Fruit fly (Drosophila melanogaster) whole organism, embryonic: Measurements from ENCODE around the gene CG5334.

Source experiments
- Awh ChIP-seq: fragments of 200-800 bp; sonication (Bioruptor generic); IDR thresholded peaks from 2 replicates; pipeline ENCODE4, ENCODE4 v1.3.6; 2022; ENCODE audit warnings: missing biosample characterization, missing genetic modification characterization
- CG10209 ChIP-seq: fragments of 200-800 bp; sonication (Bioruptor generic); optimal IDR thresholded peaks from 3 replicates; lab custom pipeline; 2017; ENCODE audit warnings: missing biosample characterization, mild to moderate bottlenecking, missing genetic modification characterization, missing genetic modification reagents
- CG10959 ChIP-seq: fragments of 200-800 bp; sonication (Bioruptor generic); IDR thresholded peaks from 2 replicates; pipeline ENCODE4 v1.3.6; 2022; ENCODE audit warnings: missing biosample characterization, missing genetic modification characterization
- CG13287 ChIP-seq: fragments of 200-800 bp; sonication (Bioruptor generic); IDR thresholded peaks from 2 replicates; pipeline ENCODE4 v1.3.6; 2022; ENCODE audit warnings: missing biosample characterization, missing genetic modification characterization; ENCODE audit not compliant: partially characterized antibody
- CG14014 ChIP-seq: fragments of 200-800 bp; sonication (Bioruptor generic); IDR thresholded peaks from 2 replicates; pipeline ENCODE4 v1.3.6; 2022; ENCODE audit warnings: missing biosample characterization, missing genetic modification characterization
- CG17385 ChIP-seq: fragments of 200-800 bp; sonication (Bioruptor generic); optimal IDR thresholded peaks from 3 replicates; lab custom pipeline; 2018; ENCODE audit warnings: missing biosample characterization, mild to moderate bottlenecking, missing genetic modification characterization
- CG17612 ChIP-seq: fragments of 200-800 bp; sonication (Bioruptor generic); IDR thresholded peaks from 2 replicates; pipeline ENCODE4 v1.3.6; 2022; ENCODE audit warnings: missing biosample characterization, missing genetic modification characterization
- CG17829 ChIP-seq: fragments of 200-800 bp; optimal IDR thresholded peaks from 2 replicates; lab custom pipeline; 2019; ENCODE audit warnings: missing biosample characterization, mild to moderate bottlenecking, missing genetic modification characterization, moderate library complexity
- CG2199 ChIP-seq: fragments of 200-800 bp; sonication (Bioruptor generic); IDR thresholded peaks from 3 replicates; pipeline ENCODE4 v1.3.6; 2022; ENCODE audit warnings: missing biosample characterization, missing genetic modification characterization
- CG2712 ChIP-seq: fragments of 200-800 bp; optimal IDR thresholded peaks from 3 replicates; lab custom pipeline; 2019; ENCODE audit warnings: missing biosample characterization, mild to moderate bottlenecking, missing genetic modification characterization, moderate library complexity
- CG32767 ChIP-seq: fragments of 200-800 bp; sonication (Bioruptor generic); IDR thresholded peaks from 2 replicates; pipeline ENCODE4 v1.3.6; 2022; ENCODE audit warnings: missing biosample characterization, missing genetic modification characterization
- CG33557 ChIP-seq: fragments of 200-800 bp; sonication (Bioruptor generic); optimal IDR thresholded peaks from 2 replicates; lab custom pipeline; 2019; ENCODE audit warnings: missing biosample characterization, mild to moderate bottlenecking, missing genetic modification characterization, moderate library complexity
- CG5953 ChIP-seq: fragments of 200-800 bp; sonication (Bioruptor generic); IDR thresholded peaks from 2 replicates; pipeline ENCODE4 v1.3.6; 2022; ENCODE audit warnings: missing biosample characterization, missing genetic modification characterization
- CG6175 ChIP-seq: fragments of 200-800 bp; sonication (Bioruptor generic); IDR thresholded peaks from 3 replicates; pipeline ENCODE4 v1.3.6; 2022; ENCODE audit warnings: missing biosample characterization, missing genetic modification characterization
- CG7963 ChIP-seq: fragments of 200-800 bp; sonication (Bioruptor generic); IDR thresholded peaks from 3 replicates; pipeline ENCODE4 v1.3.6; 2022; ENCODE audit warnings: missing biosample characterization, missing genetic modification characterization; ENCODE audit not compliant: partially characterized antibody
- CG8478 ChIP-seq: fragments of >200 bp; optimal IDR thresholded peaks from 2 replicates; lab custom pipeline; 2018
- CTCF ChIP-seq: fragments of 200-800 bp; sonication (Bioruptor generic); optimal IDR thresholded peaks from 2 replicates; lab custom pipeline; 2017; ENCODE audit warnings: missing biosample characterization, mild to moderate bottlenecking, missing genetic modification characterization, moderate library complexity
- D ChIP-seq, 2 experiments: fragments of 200-800 bp in 1 of 2; fragments of >200 bp in 1 of 2; sonication (Bioruptor generic) in 1 of 2; optimal IDR thresholded peaks; 2 replicates in 1 of 2; 3 replicates in 1 of 2; lab custom pipeline; 2017; ENCODE audit warnings: mild to moderate bottlenecking in 1 of 2, missing biosample characterization in 1 of 2, missing genetic modification characterization in 1 of 2, missing genetic modification reagents in 1 of 2
- Fer3 ChIP-seq: fragments of 200-800 bp; sonication (Bioruptor generic); optimal IDR thresholded peaks from 2 replicates; lab custom pipeline; 2018; ENCODE audit warnings: missing biosample characterization, mild to moderate bottlenecking, missing genetic modification characterization, moderate library complexity
- Gug ChIP-seq: fragments of 200-800 bp; sonication (Bioruptor generic); IDR thresholded peaks from 4 replicates; pipeline ENCODE4 v1.3.6; 2022; ENCODE audit warnings: missing biosample characterization, missing genetic modification characterization
- HmgZ ChIP-seq: fragments of 200-800 bp; sonication (Bioruptor generic); optimal IDR thresholded peaks from 2 replicates; lab custom pipeline; 2018; ENCODE audit warnings: missing biosample characterization, mild to moderate bottlenecking, missing genetic modification characterization
- Hr3 ChIP-seq: fragments of 200-800 bp; sonication (Bioruptor generic); optimal IDR thresholded peaks from 3 replicates; lab custom pipeline; 2016; ENCODE audit warnings: missing biosample characterization, missing genetic modification characterization
- Hr78 ChIP-seq, 2 experiments: fragments of 200-800 bp in 1 of 2; fragments of >200 bp in 1 of 2; sonication (Bioruptor generic) in 1 of 2; optimal IDR thresholded peaks; 2 replicates each; lab custom pipeline; 2017 to 2019; ENCODE audit warnings: missing biosample characterization in 2 of 2, missing genetic modification characterization in 2 of 2, mild to moderate bottlenecking in 1 of 2, moderate library complexity in 1 of 2
- Neu2 ChIP-seq: fragments of 200-800 bp; sonication (Bioruptor generic); optimal IDR thresholded peaks from 3 replicates; lab custom pipeline; 2016; ENCODE audit warnings: missing biosample characterization, missing genetic modification characterization, borderline replicate concordance
- NfI ChIP-seq: fragments of 200-800 bp; sonication (Bioruptor generic); optimal IDR thresholded peaks from 3 replicates; lab custom pipeline; 2018; ENCODE audit warnings: missing biosample characterization, mild to moderate bottlenecking, missing genetic modification characterization, moderate library complexity
- Oli ChIP-seq: fragments of 200-800 bp; sonication (Bioruptor generic); optimal IDR thresholded peaks from 2 replicates; lab custom pipeline; 2018; ENCODE audit warnings: missing biosample characterization, mild to moderate bottlenecking, missing genetic modification characterization, moderate library complexity
- ab ChIP-seq: fragments of 200-800 bp; sonication (Bioruptor generic); optimal IDR thresholded peaks from 2 replicates; lab custom pipeline; 2016; ENCODE audit warnings: missing biosample characterization, missing genetic modification characterization
- amos ChIP-seq: fragments of 200-800 bp; sonication (Bioruptor generic); IDR thresholded peaks from 2 replicates; pipeline ENCODE4 v1.3.6; 2022; ENCODE audit warnings: missing biosample characterization, missing genetic modification characterization; ENCODE audit not compliant: partially characterized antibody
- ash1 ChIP-seq: fragments of 200-800 bp; sonication (Bioruptor generic); optimal IDR thresholded peaks from 2 replicates; lab custom pipeline; 2018; ENCODE audit warnings: missing biosample characterization, mild to moderate bottlenecking, missing genetic modification characterization
- bsh ChIP-seq, 2 experiments: fragments of 200-800 bp; sonication (Bioruptor generic); optimal IDR thresholded peaks; 2 replicates each; lab custom pipeline; 2017 to 2018; ENCODE audit warnings: mild to moderate bottlenecking in 2 of 2, missing biosample characterization in 2 of 2, missing genetic modification characterization in 2 of 2, moderate library complexity in 1 of 2
- crol ChIP-seq: fragments of 200-800 bp; sonication (Bioruptor generic); IDR thresholded peaks from 2 replicates; pipeline ENCODE4 v1.3.6; 2022; ENCODE audit warnings: missing biosample characterization, missing genetic modification characterization
- danr ChIP-seq: fragments of 200-800 bp; sonication (Bioruptor generic); IDR thresholded peaks from 2 replicates; pipeline ENCODE4 v1.3.6; 2022; ENCODE audit warnings: missing biosample characterization, missing genetic modification characterization
- fd3F ChIP-seq: fragments of 200-800 bp; sonication (Bioruptor generic); optimal IDR thresholded peaks from 2 replicates; lab custom pipeline; 2018; ENCODE audit warnings: missing biosample characterization, mild to moderate bottlenecking, missing genetic modification characterization, moderate library complexity
- fd96Cb ChIP-seq: fragments of 200-800 bp; sonication (Bioruptor generic); optimal IDR thresholded peaks from 2 replicates; lab custom pipeline; 2018; ENCODE audit warnings: missing biosample characterization, mild to moderate bottlenecking, missing genetic modification characterization, moderate library complexity
- fu2 ChIP-seq: fragments of 200-800 bp; sonication (Bioruptor generic); optimal IDR thresholded peaks from 2 replicates; lab custom pipeline; 2016; ENCODE audit warnings: missing biosample characterization, missing genetic modification characterization
- h ChIP-seq: fragments of >200 bp; optimal IDR thresholded peaks from 2 replicates; lab custom pipeline; 2017
- hth ChIP-seq: fragments of >200 bp; optimal IDR thresholded peaks from 2 replicates; lab custom pipeline; 2017; ENCODE audit warnings: inconsistent platforms
- lov ChIP-seq, 2 experiments: fragments of 200-800 bp in 1 of 2; fragments of >200 bp in 1 of 2; sonication (Bioruptor generic) in 1 of 2; IDR thresholded peaks in 1 of 2; optimal IDR thresholded peaks in 1 of 2; 2 replicates in 1 of 2; 3 replicates in 1 of 2; pipeline versions ENCODE4 v1.3.6 to Lab custom; 2017 to 2022; ENCODE audit warnings: missing biosample characterization in 1 of 2, missing genetic modification characterization in 1 of 2
- nau ChIP-seq: fragments of 200-800 bp; sonication (Bioruptor generic); optimal IDR thresholded peaks from 3 replicates; lab custom pipeline; 2017; ENCODE audit warnings: missing biosample characterization, mild to moderate bottlenecking, missing genetic modification characterization, missing genetic modification reagents
- org-1 ChIP-seq: fragments of 200-800 bp; sonication (Bioruptor generic); optimal IDR thresholded peaks from 2 replicates; lab custom pipeline; 2017; ENCODE audit warnings: missing biosample characterization, missing genetic modification characterization
- p53 ChIP-seq: fragments of 200-800 bp; sonication (Bioruptor generic); optimal IDR thresholded peaks from 2 replicates; lab custom pipeline; 2016; ENCODE audit warnings: missing biosample characterization, missing genetic modification characterization
- phol ChIP-seq: fragments of 200-800 bp; sonication (Bioruptor generic); optimal IDR thresholded peaks from 3 replicates; lab custom pipeline; 2018; ENCODE audit warnings: missing biosample characterization, mild to moderate bottlenecking, missing genetic modification characterization, moderate library complexity
- sens ChIP-seq: fragments of 200-800 bp; sonication (Bioruptor generic); peaks from one replicate; lab custom pipeline; 2016; ENCODE audit warnings: missing biosample characterization, missing genetic modification characterization
- sqz ChIP-seq: fragments of 200-800 bp; sonication (Bioruptor generic); optimal IDR thresholded peaks from 3 replicates; lab custom pipeline; 2018; ENCODE audit warnings: missing biosample characterization, mild to moderate bottlenecking, missing genetic modification characterization
- ssp ChIP-seq: fragments of 200-800 bp; sonication (Bioruptor generic); IDR thresholded peaks from 2 replicates; pipeline ENCODE4 v1.3.6; 2022; ENCODE audit warnings: missing biosample characterization, missing genetic modification characterization
- tll ChIP-seq, 2 experiments: fragments of 200-800 bp in 1 of 2; fragments of >200 bp in 1 of 2; sonication (Bioruptor generic) in 1 of 2; optimal IDR thresholded peaks; 2 replicates each; lab custom pipeline; 2017 to 2019; ENCODE audit warnings: missing biosample characterization in 2 of 2, missing genetic modification characterization in 2 of 2, mild to moderate bottlenecking in 1 of 2, moderate library complexity in 1 of 2
- tup ChIP-seq: fragments of 200-800 bp; sonication (Bioruptor generic); optimal IDR thresholded peaks from 2 replicates; lab custom pipeline; 2016; ENCODE audit warnings: missing biosample characterization, mild to moderate bottlenecking, missing genetic modification characterization, moderate library complexity
- unc-4 ChIP-seq: fragments of 200-800 bp; sonication (Bioruptor generic); IDR thresholded peaks from 2 replicates; pipeline ENCODE4 v1.3.6; 2022; ENCODE audit warnings: missing biosample characterization, missing genetic modification characterization; ENCODE audit not compliant: partially characterized antibody
- unpg ChIP-seq: fragments of 200-800 bp; sonication (Bioruptor generic); optimal IDR thresholded peaks from 3 replicates; lab custom pipeline; 2018; ENCODE audit warnings: missing biosample characterization, mild to moderate bottlenecking, missing genetic modification characterization, moderate library complexity
- z ChIP-seq: fragments of 200-800 bp; sonication (Bioruptor generic); IDR thresholded peaks from 3 replicates; pipeline ENCODE4 v1.3.6; 2022; ENCODE audit warnings: missing biosample characterization, missing genetic modification characterization

Gene CG5334

DNA sequence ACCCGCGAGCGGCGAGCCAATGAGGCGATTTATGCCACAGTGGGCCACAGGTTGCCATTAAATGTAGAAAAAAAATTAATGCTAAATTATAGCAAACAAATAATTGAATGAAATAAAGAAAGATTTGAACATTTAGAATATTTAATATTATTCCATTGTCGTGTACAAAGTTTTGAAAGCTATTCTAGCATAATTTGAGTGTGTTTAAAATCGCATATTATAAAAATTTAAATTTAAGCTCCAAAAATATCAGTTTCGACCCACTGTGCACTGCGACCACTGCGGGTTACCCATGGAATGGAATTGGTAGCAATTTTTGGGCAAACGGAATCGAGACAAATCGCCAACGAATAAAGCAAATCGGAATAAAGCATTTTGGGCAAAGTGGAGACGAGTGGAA, 31.3 kb upstream of the CG5334 start (continued):
- TF ChIP-seq CTCF (no peak), danr (no peak), CG14014 (GFP tag; lab: Robert Waterston, UW) (no peak), CG17385 (GFP tag; lab: Kevin White, UChicago) (peak; percentile 39), CG5953 (no peak), CG10209 (peak; percentile 54), crol (GFP tag; lab: Robert Waterston, UW) (no peak), tll (GFP tag; optimal IDR thresholded peaks at IDR 0.05; lab: Kevin White, UChicago) (no peak), sens (GFP tag; lab: Kevin White, UChicago) (peak; percentile 92), CG17829 (peak; percentile 58), D (optimal IDR thresholded peaks at IDR 0.05; lab: Kevin White, UChicago) (no peak), D (GFP tag; optimal IDR thresholded peaks at IDR 0.05; lab: Kevin White, UChicago) (peak; percentile 29), Hr3 (GFP tag; lab: Kevin White, UChicago) (peak; percentile 26), HmgZ (tag; lab: Kevin White, UChicago) (no peak), nau (GFP tag; lab: Kevin White, UChicago) (peak; percentile 22), Awh (0 out of 2 replicates have a peak, but pooled peaks have one; percentile 25), sqz (GFP tag; lab: Kevin White, UChicago) (peak; percentile 62), Hr78 (GFP tag; optimal IDR thresholded peaks at IDR 0.05; lab: Kevin White, UChicago) (peak in 1 of 2 experiments; percentile 61), fu2 (no peak), ab (GFP tag; lab: Kevin White, UChicago) (no peak), CG10959 (GFP tag; lab: Robert Waterston, UW) (peak; percentile 36), unc-4 (no peak), z (GFP tag; lab: Robert Waterston, UW) (no peak), org-1 (GFP tag; lab: Kevin White, UChicago) (peak; percentile 28), fd3F (GFP tag; lab: Kevin White, UChicago) (no peak), bsh (GFP tag; optimal IDR thresholded peaks at IDR 0.05; lab: Kevin White, UChicago) (peak in 1 of 2 experiments; percentile 73), NfI (GFP tag; lab: Kevin White, UChicago) (peak; percentile 3), lov (optimal IDR thresholded peaks at IDR 0.05; lab: Kevin White, UChicago) (no peak), lov (GFP tag; IDR thresholded peaks at IDR 0.05; lab: Robert Waterston, UW) (no peak), CG6175 (GFP tag; lab: Robert Waterston, UW) (no peak), p53 (GFP tag; lab: Kevin White, UChicago) (no peak), CG13287 (GFP tag; lab: Robert Waterston, UW) (no peak), Gug (GFP tag; lab: Robert Waterston, UW) (peak; percentile 1; the same call in 1 of the 4 replicates), unpg (peak; percentile 64), Oli (tag; lab: Kevin White, UChicago) (peak; percentile 68), CG33557 (GFP tag; lab: Kevin White, UChicago) (peak; percentile 21), ash1 (GFP tag; lab: Kevin White, UChicago) (no peak), fd96Cb (tag; lab: Kevin White, UChicago) (peak; percentile 57), Fer3 (tag; lab: Kevin White, UChicago) (peak; percentile 5), phol (tag; lab: Kevin White, UChicago) (peak; percentile 73), CG2712 (tag; lab: Kevin White, UChicago) (peak; percentile 67), CG7963 (GFP tag; lab: Robert Waterston, UW) (no peak), Neu2 (no peak), CG17612 (GFP tag; lab: Robert Waterston, UW) (no peak), CG2199 (GFP tag; lab: Robert Waterston, UW) (no peak), amos (no peak), h (lab: Kevin White, UChicago) (no peak), CG8478 (no peak), ssp (GFP tag; lab: Robert Waterston, UW) (no peak), tup (no peak), hth (lab: Kevin White, UChicago) (no peak), CG32767 (peak; percentile 46; the same call in 1 of the 2 replicates)
